Fruit fly (Drosophila melanogaster) whole organism, embryonic: ENCODE data around the gene CG33796.

Experiments
- Adf1 ChIP-seq: fragments of 200-800 bp; sonication (Bioruptor generic); IDR thresholded peaks from 2 replicates; pipeline ENCODE4 v1.3.6; 2022; ENCODE audit warnings: missing biosample characterization, missing genetic modification characterization
- Antp ChIP-seq: fragments of 200-800 bp; sonication (Bioruptor generic); optimal IDR thresholded peaks from 3 replicates; lab custom pipeline; 2016; ENCODE audit warnings: missing biosample characterization, missing genetic modification characterization
- CG11398 ChIP-seq: fragments of 200-800 bp; sonication (Bioruptor generic); optimal IDR thresholded peaks from 2 replicates; lab custom pipeline; 2016; ENCODE audit warnings: missing biosample characterization, missing genetic modification characterization
- CG15073 ChIP-seq: fragments of 200-800 bp; sonication (Bioruptor generic); optimal IDR thresholded peaks from 2 replicates; lab custom pipeline; 2016; ENCODE audit warnings: missing biosample characterization, missing genetic modification characterization
- CG1647 ChIP-seq: fragments of 200-800 bp; sonication (Bioruptor generic); optimal IDR thresholded peaks from 3 replicates; lab custom pipeline; 2016; ENCODE audit warnings: missing biosample characterization, missing genetic modification characterization
- CG16813 ChIP-seq: fragments of 200-800 bp; sonication (Bioruptor generic); IDR thresholded peaks from 3 replicates; pipeline ENCODE4 v1.3.6; 2022; ENCODE audit warnings: missing biosample characterization, missing genetic modification characterization; ENCODE audit not compliant: partially characterized antibody
- CG17829 ChIP-seq: fragments of 200-800 bp; optimal IDR thresholded peaks from 2 replicates; lab custom pipeline; 2019; ENCODE audit warnings: missing biosample characterization, mild to moderate bottlenecking, missing genetic modification characterization, moderate library complexity
- CG1832 ChIP-seq: fragments of 200-800 bp; sonication (Bioruptor generic); optimal IDR thresholded peaks from 2 replicates; lab custom pipeline; 2017; ENCODE audit warnings: missing biosample characterization, mild to moderate bottlenecking, missing genetic modification characterization, inconsistent platforms
- CG18599 ChIP-seq: fragments of 200-800 bp; sonication (Bioruptor generic); optimal IDR thresholded peaks from 3 replicates; lab custom pipeline; 2017; ENCODE audit warnings: missing biosample characterization, missing genetic modification characterization, mild to moderate bottlenecking, moderate library complexity, missing genetic modification reagents
- CG2202 ChIP-seq: fragments of 200-800 bp; sonication (Bioruptor generic); optimal IDR thresholded peaks from 2 replicates; lab custom pipeline; 2018; ENCODE audit warnings: missing biosample characterization, mild to moderate bottlenecking, missing genetic modification characterization
- CG30403 ChIP-seq: fragments of 200-800 bp; sonication (Bioruptor generic); optimal IDR thresholded peaks from 3 replicates; lab custom pipeline; 2016; ENCODE audit warnings: missing biosample characterization, missing genetic modification characterization
- CG4404 ChIP-seq: fragments of 200-800 bp; sonication (Bioruptor generic); IDR thresholded peaks from 2 replicates; pipeline ENCODE4 v1.3.6; 2022; ENCODE audit warnings: missing biosample characterization, missing genetic modification characterization
- CG4617 ChIP-seq: fragments of 200-800 bp; sonication (Bioruptor generic); optimal IDR thresholded peaks from 3 replicates; lab custom pipeline; 2016; ENCODE audit warnings: missing biosample characterization, missing genetic modification characterization, borderline replicate concordance
- CG5245 ChIP-seq: fragments of 200-800 bp; sonication (Bioruptor generic); optimal IDR thresholded peaks from 3 replicates; lab custom pipeline; 2016; ENCODE audit warnings: missing biosample characterization, missing genetic modification characterization
- CG7271 ChIP-seq: fragments of 200-800 bp; sonication (Bioruptor generic); optimal IDR thresholded peaks from 2 replicates; lab custom pipeline; 2018; ENCODE audit warnings: missing biosample characterization, mild to moderate bottlenecking, missing genetic modification characterization, moderate library complexity
- CG7786 ChIP-seq: fragments of 200-800 bp; sonication (Bioruptor generic); optimal IDR thresholded peaks from 2 replicates; lab custom pipeline; 2016; ENCODE audit warnings: missing biosample characterization, missing genetic modification characterization
- CG7963 ChIP-seq: fragments of 200-800 bp; sonication (Bioruptor generic); IDR thresholded peaks from 3 replicates; pipeline ENCODE4 v1.3.6; 2022; ENCODE audit warnings: missing biosample characterization, missing genetic modification characterization; ENCODE audit not compliant: partially characterized antibody
- CG9437 ChIP-seq: fragments of 200-800 bp; sonication (Bioruptor generic); optimal IDR thresholded peaks from 2 replicates; lab custom pipeline; 2018; ENCODE audit warnings: missing biosample characterization, mild to moderate bottlenecking, missing genetic modification characterization
- Dfd ChIP-seq, 2 experiments: fragments of >200 bp; optimal IDR thresholded peaks; 2 replicates each; lab custom pipeline; 2017; ENCODE audit warnings: missing biosample characterization in 2 of 2, missing genetic modification characterization in 2 of 2
- Hmr ChIP-seq: fragments of 200-800 bp; sonication (Bioruptor generic); optimal IDR thresholded peaks from 3 replicates; lab custom pipeline; 2017; ENCODE audit warnings: mild to moderate bottlenecking, missing biosample characterization, missing genetic modification reagents, missing genetic modification characterization
- Hr39 ChIP-seq: fragments of >200 bp; optimal IDR thresholded peaks from 2 replicates; lab custom pipeline; 2017
- Hr51 ChIP-seq, 2 experiments: fragments of 200-800 bp; sonication (Bioruptor generic); optimal IDR thresholded peaks; 2 replicates in 1 of 2; 3 replicates in 1 of 2; lab custom pipeline; 2016 to 2018; ENCODE audit warnings: missing biosample characterization in 2 of 2, missing genetic modification characterization in 2 of 2, mild to moderate bottlenecking in 1 of 2, moderate library complexity in 1 of 2
- Meics ChIP-seq: fragments of 200-800 bp; sonication (Bioruptor generic); optimal IDR thresholded peaks from 2 replicates; lab custom pipeline; 2017; ENCODE audit warnings: missing biosample characterization, mild to moderate bottlenecking, missing genetic modification characterization
- Mes4 ChIP-seq: fragments of 200-800 bp; sonication (Bioruptor generic); optimal IDR thresholded peaks from 2 replicates; lab custom pipeline; 2016; ENCODE audit warnings: missing biosample characterization, missing genetic modification characterization
- NC2α ChIP-seq: fragments of 200-800 bp; sonication (Bioruptor generic); optimal IDR thresholded peaks from 2 replicates; lab custom pipeline; 2016; ENCODE audit warnings: missing biosample characterization, missing genetic modification characterization
- NFAT ChIP-seq: fragments of 200-800 bp; sonication (Bioruptor generic); IDR thresholded peaks from 2 replicates; pipeline ENCODE4 v1.3.6; 2022; ENCODE audit warnings: missing biosample characterization, missing genetic modification characterization
- Rx ChIP-seq: fragments of 200-800 bp; sonication (Bioruptor generic); IDR thresholded peaks from 2 replicates; pipeline ENCODE4 v1.3.6; 2022; ENCODE audit warnings: missing biosample characterization, missing genetic modification characterization
- Stat92E ChIP-seq, 3 experiments: fragments of >200 bp in 2 of 3; fragments of 200-800 bp in 1 of 3; sonication (Bioruptor generic) in 1 of 3; optimal IDR thresholded peaks; 2 replicates each; lab custom pipeline; 2017 to 2019; ENCODE audit warnings: missing biosample characterization in 3 of 3, missing genetic modification characterization in 3 of 3, mild to moderate bottlenecking in 1 of 3, moderate library complexity in 1 of 3
- Vsx1 ChIP-seq: fragments of 200-800 bp; sonication (Bioruptor generic); optimal IDR thresholded peaks from 2 replicates; lab custom pipeline; 2017; ENCODE audit warnings: missing biosample characterization, mild to moderate bottlenecking, missing genetic modification characterization, missing genetic modification reagents
- amos ChIP-seq: fragments of 200-800 bp; sonication (Bioruptor generic); IDR thresholded peaks from 2 replicates; pipeline ENCODE4 v1.3.6; 2022; ENCODE audit warnings: missing biosample characterization, missing genetic modification characterization; ENCODE audit not compliant: partially characterized antibody
- ara ChIP-seq: fragments of 200-800 bp; sonication (Bioruptor generic); IDR thresholded peaks from 2 replicates; pipeline ENCODE4 v1.3.6; 2022; ENCODE audit warnings: missing biosample characterization, missing genetic modification characterization
- bigmax ChIP-seq: fragments of 200-800 bp; sonication (Bioruptor generic); optimal IDR thresholded peaks from 2 replicates; lab custom pipeline; 2018; ENCODE audit warnings: missing biosample characterization, mild to moderate bottlenecking, missing genetic modification characterization
- chn ChIP-seq: fragments of 200-800 bp; sonication (Bioruptor generic); optimal IDR thresholded peaks from 2 replicates; lab custom pipeline; 2016; ENCODE audit warnings: missing biosample characterization, missing genetic modification characterization
- dimm ChIP-seq: fragments of 200-800 bp; sonication (Bioruptor generic); IDR thresholded peaks from 2 replicates; pipeline ENCODE4 v1.3.6; 2022; ENCODE audit warnings: missing biosample characterization, missing genetic modification characterization
- en ChIP-seq: fragments of 200-800 bp; sonication (Bioruptor generic); optimal IDR thresholded peaks from 2 replicates; lab custom pipeline; 2016; ENCODE audit warnings: missing biosample characterization, missing genetic modification characterization
- ftz-f1 ChIP-seq: fragments of 200-800 bp; sonication (Bioruptor generic); optimal IDR thresholded peaks from 2 replicates; lab custom pipeline; 2016; ENCODE audit warnings: missing biosample characterization, missing genetic modification characterization
- gro ChIP-seq: fragments of 200-800 bp; sonication (Bioruptor generic); optimal IDR thresholded peaks from 2 replicates; lab custom pipeline; 2016; ENCODE audit warnings: missing biosample characterization, missing genetic modification characterization
- hbn ChIP-seq: fragments of 200-800 bp; sonication (Bioruptor generic); IDR thresholded peaks from 2 replicates; pipeline ENCODE4 v1.3.6; 2022; ENCODE audit warnings: missing biosample characterization, missing genetic modification characterization; ENCODE audit not compliant: partially characterized antibody
- odd ChIP-seq: fragments of 200-800 bp; sonication (Bioruptor generic); optimal IDR thresholded peaks from 2 replicates; lab custom pipeline; 2017; ENCODE audit warnings: missing biosample characterization, mild to moderate bottlenecking, missing genetic modification characterization
- otp ChIP-seq: fragments of 200-800 bp; sonication (Bioruptor generic); IDR thresholded peaks from 3 replicates; pipeline ENCODE4, ENCODE4 v1.3.6; 2022; ENCODE audit warnings: missing biosample characterization, missing genetic modification characterization
- ro ChIP-seq: fragments of 200-800 bp; sonication (Bioruptor generic); IDR thresholded peaks from 2 replicates; pipeline ENCODE4 v1.3.6; 2022; ENCODE audit warnings: missing biosample characterization, missing genetic modification characterization
- row ChIP-seq: fragments of 200-800 bp; sonication (Bioruptor generic); IDR thresholded peaks from 3 replicates; pipeline ENCODE4 v1.3.6; 2022; ENCODE audit warnings: missing biosample characterization, missing genetic modification characterization
- slou ChIP-seq: fragments of 200-800 bp; sonication (Bioruptor generic); optimal IDR thresholded peaks from 3 replicates; lab custom pipeline; 2016; ENCODE audit warnings: missing biosample characterization, missing genetic modification characterization
- tna ChIP-seq: fragments of 200-800 bp; sonication (Bioruptor generic); IDR thresholded peaks from 2 replicates; pipeline ENCODE4 v1.3.6; 2022; ENCODE audit warnings: missing biosample characterization, missing genetic modification characterization; ENCODE audit not compliant: partially characterized antibody
- twi ChIP-seq: fragments of 200-800 bp; optimal IDR thresholded peaks from 2 replicates; lab custom pipeline; 2019; ENCODE audit warnings: missing biosample characterization, mild to moderate bottlenecking, missing genetic modification characterization, moderate library complexity
- vfl ChIP-seq: fragments of 200-800 bp; sonication (Bioruptor generic); optimal IDR thresholded peaks from 2 replicates; lab custom pipeline; 2016; ENCODE audit warnings: missing biosample characterization, missing genetic modification characterization
- wdn ChIP-seq: fragments of 200-800 bp; sonication (Bioruptor generic); IDR thresholded peaks from 2 replicates; pipeline ENCODE4 v1.3.6; 2022; ENCODE audit warnings: missing biosample characterization, missing genetic modification characterization
- wek ChIP-seq: fragments of 200-800 bp; sonication (Bioruptor generic); optimal IDR thresholded peaks from 3 replicates; lab custom pipeline; 2018; ENCODE audit warnings: missing biosample characterization, mild to moderate bottlenecking, missing genetic modification characterization, moderate library complexity
- zf30C ChIP-seq: fragments of 200-800 bp; sonication (Bioruptor generic); optimal IDR thresholded peaks from 3 replicates; lab custom pipeline; 2018; ENCODE audit warnings: missing biosample characterization, mild to moderate bottlenecking, missing genetic modification characterization

The CG33796 gene

DNA sequence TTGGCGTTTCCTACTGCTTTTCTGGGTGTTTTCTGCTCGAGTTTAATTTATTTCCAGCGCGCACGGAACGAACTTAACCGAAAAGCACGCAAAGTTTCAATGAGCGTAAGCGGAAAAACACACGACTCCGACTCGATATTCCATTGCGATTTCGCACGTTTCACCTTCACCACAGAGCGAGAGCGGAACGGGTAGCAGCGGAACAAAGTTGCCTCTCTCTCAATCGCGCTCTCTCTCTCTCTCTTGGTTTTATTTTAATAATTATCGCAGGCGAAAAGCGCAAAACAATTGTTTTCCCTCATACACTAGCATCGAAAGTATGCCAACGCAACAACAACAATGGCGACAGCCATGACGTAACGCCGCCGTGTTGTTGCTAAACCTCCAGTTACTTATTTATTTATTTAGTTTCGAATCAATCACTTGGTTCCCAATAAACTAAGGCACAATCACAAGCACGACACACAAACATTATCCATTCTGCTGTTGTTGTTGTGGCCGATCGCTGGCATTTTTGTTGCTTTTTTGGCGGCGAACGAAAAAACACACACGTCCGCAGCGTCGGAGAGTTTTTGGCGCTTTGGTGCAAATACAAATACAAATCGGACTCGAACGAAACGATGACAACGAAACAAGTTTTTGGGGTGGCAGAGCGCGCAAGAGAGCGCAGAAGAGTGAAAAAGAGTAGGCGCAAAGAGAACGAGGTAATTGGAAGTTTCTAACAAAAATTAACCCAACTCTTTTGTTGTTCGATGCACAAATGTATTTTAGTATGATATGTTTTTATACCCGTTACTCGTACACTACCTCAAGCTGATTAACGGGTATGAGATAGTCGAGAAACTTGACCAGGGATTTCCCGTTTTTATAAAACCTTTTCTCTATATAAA is 5.5 kb downstream of the CG33796 start, which contains the start of gene CG5151 (continued):
- TF ChIP-seq CG16813 (GFP tag; lab: Robert Waterston, UW) = peak; percentile 64
- TF ChIP-seq zf30C (GFP tag; lab: Kevin White, UChicago) = no peak
- TF ChIP-seq CG18599 = no peak
- no peak for TF ChIP-seq otp (GFP tag; lab: Robert Waterston, UW)
- no peak for TF ChIP-seq chn (GFP tag; lab: Kevin White, UChicago)
- TF ChIP-seq NC2α (GFP tag; lab: Kevin White, UChicago) = no peak
- TF ChIP-seq twi = no peak
- no peak for TF ChIP-seq Dfd (GFP tag; optimal IDR thresholded peaks at IDR 0.05; lab: Kevin White, UChicago)
- TF ChIP-seq CG9437 (GFP tag; lab: Kevin White, UChicago) = peak; percentile 44
- no peak for TF ChIP-seq ro
- no peak for TF ChIP-seq ara (GFP tag; lab: Robert Waterston, UW)
- TF ChIP-seq en (GFP tag; lab: Kevin White, UChicago) = no peak
- peak; percentile 96 for TF ChIP-seq tna (GFP tag; lab: Robert Waterston, UW)
- no peak for TF ChIP-seq hbn (GFP tag; lab: Robert Waterston, UW)
- TF ChIP-seq CG1647 (GFP tag; lab: Kevin White, UChicago) = no peak
- TF ChIP-seq CG2202 (tag; lab: Kevin White, UChicago) = no peak
- peak; percentile 27; the same call in 1 of the 2 replicates for TF ChIP-seq Adf1 (GFP tag; lab: Robert Waterston, UW)
- TF ChIP-seq CG15073 (GFP tag; lab: Kevin White, UChicago) = no peak
- no peak for TF ChIP-seq CG11398 (GFP tag; lab: Kevin White, UChicago)
- no peak for TF ChIP-seq CG17829
- TF ChIP-seq CG7786 (GFP tag; lab: Kevin White, UChicago) = no peak
- TF ChIP-seq ftz-f1 (GFP tag; lab: Kevin White, UChicago) = no peak
- no peak for TF ChIP-seq Antp (GFP tag; lab: Kevin White, UChicago)
- TF ChIP-seq CG30403 (GFP tag; lab: Kevin White, UChicago) = no peak
- no peak for TF ChIP-seq CG4404
- TF ChIP-seq Stat92E (GFP tag; optimal IDR thresholded peaks at IDR 0.05; lab: Kevin White, UChicago) = no peak
- no peak for TF ChIP-seq Rx
- TF ChIP-seq Vsx1 (GFP tag; lab: Kevin White, UChicago) = no peak
- peak; percentile 17 for TF ChIP-seq Hmr (GFP tag; lab: Kevin White, UChicago)
- TF ChIP-seq wdn (GFP tag; lab: Robert Waterston, UW) = peak; percentile 33; the same call in 1 of the 2 replicates
- TF ChIP-seq Meics (GFP tag; lab: Kevin White, UChicago) = peak; percentile 28
- no peak for TF ChIP-seq bigmax (GFP tag; lab: Kevin White, UChicago)
- TF ChIP-seq CG1832 (GFP tag; lab: Kevin White, UChicago) = no peak
- peak; percentile 49; the same call in 1 of the 2 replicates for TF ChIP-seq NFAT (GFP tag; lab: Robert Waterston, UW)
- TF ChIP-seq vfl (GFP tag; lab: Kevin White, UChicago) = no peak
- peak; percentile 20 for TF ChIP-seq wek
- peak; percentile 45; the same call in 1 of the 2 replicates for TF ChIP-seq amos (GFP tag; lab: Robert Waterston, UW)
- peak; percentile 18 for TF ChIP-seq odd
- no peak; the same call in 2 of the 3 replicates for TF ChIP-seq row (GFP tag; lab: Robert Waterston, UW)
- no peak for TF ChIP-seq dimm (GFP tag; lab: Robert Waterston, UW)
- TF ChIP-seq gro = peak; percentile 10
- TF ChIP-seq Mes4 (GFP tag; lab: Kevin White, UChicago) = no peak
- TF ChIP-seq Hr51 (GFP tag; optimal IDR thresholded peaks at IDR 0.05; lab: Kevin White, UChicago) = no peak
- no peak for TF ChIP-seq CG7271 (tag; lab: Kevin White, UChicago)
- TF ChIP-seq Hr39 (lab: Kevin White, UChicago) = no peak
- no peak for TF ChIP-seq CG5245 (GFP tag; lab: Kevin White, UChicago)
- no peak for TF ChIP-seq slou (GFP tag; lab: Kevin White, UChicago)
- no peak for TF ChIP-seq CG4617 (GFP tag; lab: Kevin White, UChicago)
- TF ChIP-seq CG7963 (GFP tag; lab: Robert Waterston, UW) = peak; percentile 82
